Worm (Caenorhabditis elegans): Measurements from ENCODE around the gene F01D5.5.

Gene F01D5.5

DNA sequence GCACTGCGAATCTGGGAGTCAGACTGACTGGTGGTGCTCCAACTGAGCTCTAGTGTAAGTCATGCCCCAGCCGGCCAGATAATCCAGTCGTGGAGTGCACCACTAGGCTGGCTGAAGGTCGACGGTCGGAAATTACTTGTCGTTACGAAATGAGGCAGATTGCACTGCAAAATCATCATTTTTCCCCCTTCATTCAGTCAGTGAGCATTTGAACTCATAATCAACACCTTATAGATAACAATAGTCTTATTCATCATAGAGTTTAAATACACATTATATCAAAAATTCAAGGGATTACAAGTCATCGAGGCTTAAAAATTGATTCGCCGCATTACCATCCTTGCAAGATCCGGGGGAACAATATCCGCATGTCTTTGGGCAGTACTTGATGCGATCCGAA lies 20.3 kb downstream of the F01D5.5 start:
- TF ChIP-seq efl-1 (optimal IDR thresholded peaks at IDR 0.05) (no peak), efl-1 (GFP tag; optimal IDR thresholded peaks at IDR 0.05 in 1 of 2) (peak in 1 of 2 experiments; percentile 48), ceh-82 (tag; optimal IDR thresholded peaks at IDR 0.05) (no peak), nhr-20 (tag; optimal IDR thresholded peaks at IDR 0.05) (no peak)

DNA sequence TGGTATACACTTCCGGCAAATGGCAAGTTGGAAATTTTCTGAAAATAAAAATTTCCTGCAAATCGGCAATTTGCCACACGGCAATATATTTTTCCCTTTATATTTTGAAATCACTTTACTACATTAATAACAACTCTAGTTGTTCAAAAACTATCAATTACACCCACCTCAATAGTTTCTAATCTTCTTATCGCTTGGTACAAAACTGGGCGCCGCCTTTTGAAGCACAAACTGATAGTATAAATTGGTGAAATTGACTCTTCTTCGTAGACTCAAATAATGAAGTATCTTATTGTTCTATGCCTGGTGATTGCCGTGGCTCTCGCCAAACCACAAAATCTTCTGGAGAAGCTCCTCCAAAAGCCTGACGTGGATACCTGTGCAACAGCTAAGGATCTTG lies 21.0 kb downstream of the F01D5.5 start, which contains the start of gene Y39G8B.9:
Gene Y39G8B.9 (plus strand): TSS at position 269 of the 400 bp plus-strand sequence.
- TF ChIP-seq ztf-4 (tag; optimal IDR thresholded peaks at IDR 0.05) (no peak), ceh-90 (tag; optimal IDR thresholded peaks at IDR 0.05) (no peak), ceh-63 (GFP tag; optimal IDR thresholded peaks at IDR 0.05) (no peak), elt-2 (tag; optimal IDR thresholded peaks at IDR 0.05) (peak; percentile 43), mab-9 (GFP tag; IDR thresholded peaks at IDR 0.05) (no peak), snu-23 (GFP tag; optimal IDR thresholded peaks at IDR 0.05) (no peak), egl-13 (tag; optimal IDR thresholded peaks at IDR 0.05) (no peak), efl-1 (optimal IDR thresholded peaks at IDR 0.05) (no peak), efl-1 (GFP tag; optimal IDR thresholded peaks at IDR 0.05 in 1 of 2) (peak in 1 of 2 experiments; percentile 33)

DNA sequence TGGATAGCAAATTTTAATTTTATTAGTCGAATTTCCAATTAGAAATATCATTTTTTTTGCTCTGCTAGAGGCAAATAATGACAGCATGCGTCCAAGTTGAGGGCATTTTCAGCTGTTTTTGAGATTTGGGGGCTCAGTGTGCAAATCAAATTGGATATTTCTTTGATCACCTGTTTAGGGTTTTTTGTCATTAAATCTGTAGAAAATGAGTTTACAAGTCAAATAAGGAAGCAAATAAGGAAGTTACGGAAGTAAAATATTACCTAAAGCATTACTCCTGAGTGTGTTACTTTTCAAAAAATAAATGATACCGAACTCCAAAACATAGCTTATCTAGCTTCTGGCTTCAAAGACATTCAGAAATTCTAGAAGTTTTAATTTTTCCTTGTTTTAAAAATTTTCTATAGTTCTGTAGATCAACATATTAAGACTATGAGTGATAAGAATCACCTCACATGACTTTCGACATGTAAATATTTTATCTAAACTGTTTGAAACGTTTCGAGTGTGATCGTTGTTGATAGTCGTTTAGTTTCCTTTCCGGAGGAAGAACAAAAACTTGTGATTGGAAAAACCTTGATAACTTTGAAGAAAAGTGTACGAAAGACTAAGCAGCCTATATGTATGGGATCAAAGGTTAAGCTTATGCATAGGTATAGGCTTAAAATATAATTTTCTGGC lies 22.1 kb downstream of the F01D5.5 start, which contains the start of gene sre-48:
Gene sre-48 (minus strand): TSS at position 51 of the 681 bp plus-strand sequence.
- peak; percentile 98 for TF ChIP-seq elt-2 (tag; optimal IDR thresholded peaks at IDR 0.05)
- no peak for TF ChIP-seq efl-3 (GFP tag; optimal IDR thresholded peaks at IDR 0.05)
- TF ChIP-seq lin-39 (tag; optimal IDR thresholded peaks at IDR 0.05) = no peak
- peak in 1 of 2 experiments; percentile 39 for TF ChIP-seq lin-35 (GFP tag; optimal IDR thresholded peaks at IDR 0.05)
- no peak for TF ChIP-seq F16B12.6 (tag; optimal IDR thresholded peaks at IDR 0.05)
- no peak for TF ChIP-seq fkh-10 (GFP tag; optimal IDR thresholded peaks at IDR 0.05)
- no peak for TF ChIP-seq hpl-2 (GFP tag; optimal IDR thresholded peaks at IDR 0.05)
- no peak for TF ChIP-seq nhr-47 (tag; optimal IDR thresholded peaks at IDR 0.05)
- TF ChIP-seq dpl-1 (GFP tag; optimal IDR thresholded peaks at IDR 0.05) = no peak
- TF ChIP-seq jun-1 (tag; optimal IDR thresholded peaks at IDR 0.05) = peak; percentile 60
- TF ChIP-seq egl-27 (tag; optimal IDR thresholded peaks at IDR 0.05) = no peak
- TF ChIP-seq pqm-1 (tag; optimal IDR thresholded peaks at IDR 0.05) = no peak
- TF ChIP-seq unc-62 (GFP tag; optimal IDR thresholded peaks at IDR 0.05) = no peak
- no peak for TF ChIP-seq nhr-71 (tag; optimal IDR thresholded peaks at IDR 0.05)
- TF ChIP-seq nhr-20 (tag; optimal IDR thresholded peaks at IDR 0.05) = peak; percentile 25

DNA sequence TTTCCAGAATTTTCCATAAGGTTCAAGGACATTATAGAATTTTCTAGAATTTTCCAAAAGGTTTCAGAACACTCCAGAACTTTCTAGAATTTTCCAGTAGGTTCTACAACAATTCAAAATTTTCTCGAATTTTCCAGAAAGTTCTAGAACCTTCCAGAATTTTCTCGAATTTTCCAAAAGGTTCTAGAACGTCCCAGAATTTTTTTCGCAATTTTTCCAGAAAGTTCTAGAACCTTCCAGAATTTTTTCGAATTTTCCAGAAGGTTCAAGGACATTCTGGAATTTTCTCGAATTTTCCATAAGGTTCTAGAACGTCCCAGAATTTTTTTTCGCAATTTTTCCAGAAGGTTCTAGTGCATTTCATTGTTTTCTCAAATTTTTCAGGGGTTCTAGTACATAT lies 24.4 kb downstream of the F01D5.5 start:
- TF ChIP-seq mab-9 (GFP tag; IDR thresholded peaks at IDR 0.05) (no peak), unc-62 (GFP tag; optimal IDR thresholded peaks at IDR 0.05) (no peak), nhr-85 (tag) (peak; percentile 27), jun-1 (tag; optimal IDR thresholded peaks at IDR 0.05) (no peak), lin-14 (GFP tag; optimal IDR thresholded peaks at IDR 0.05) (no peak)

DNA sequence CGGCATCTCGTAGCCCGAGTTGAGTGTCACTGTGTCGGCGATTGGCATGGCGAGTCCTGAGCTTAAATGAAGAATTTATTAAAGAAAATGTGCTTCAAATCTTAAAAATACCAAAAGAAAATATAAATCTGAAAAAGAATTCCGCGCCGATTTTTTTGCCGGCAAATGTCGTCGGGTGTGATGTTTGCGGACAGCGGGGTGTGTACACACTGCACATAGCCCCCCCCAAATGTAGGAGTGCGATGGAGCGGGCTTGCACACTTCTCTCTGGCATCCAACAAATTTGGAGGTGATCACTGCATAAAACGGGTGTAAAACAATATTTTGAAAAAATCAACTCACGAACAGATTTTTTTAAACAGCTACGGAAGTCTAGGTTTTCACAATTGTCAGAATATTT lies 25.9 kb downstream of the F01D5.5 start, which contains the start of gene Y39G8B.2:
Gene Y39G8B.2 (minus strand): TSS at position 61 of the 400 bp plus-strand sequence.
- TF ChIP-seq nhr-12 (tag; optimal IDR thresholded peaks at IDR 0.05) (no peak), unc-130 (tag; optimal IDR thresholded peaks at IDR 0.05) (peak; percentile 71), mdl-1 (tag; optimal IDR thresholded peaks at IDR 0.05) (peak in 1 of 2 experiments; percentile 80), elt-2 (tag; optimal IDR thresholded peaks at IDR 0.05) (peak; percentile 37), elt-3 (tag; optimal IDR thresholded peaks at IDR 0.05) (peak in 2 of 6 experiments; percentile 49 to 54), nhr-84 (tag; optimal IDR thresholded peaks at IDR 0.05) (no peak), pag-3 (tag; optimal IDR thresholded peaks at IDR 0.05; ENCODE audit: borderline replicate concordance, insufficient read depth) (peak; percentile 38), zip-4 (GFP tag; optimal IDR thresholded peaks at IDR 0.05) (peak; percentile 23), aly-2 (tag; optimal IDR thresholded peaks at IDR 0.05) (peak; percentile 25), jun-1 (tag; optimal IDR thresholded peaks at IDR 0.05) (peak; percentile 79), ceh-82 (tag; optimal IDR thresholded peaks at IDR 0.05) (peak; percentile 4 to 93 (median 64)), Y116A8C.19 (tag; optimal IDR thresholded peaks at IDR 0.05; ENCODE audit: borderline replicate concordance) (no peak), aha-1 (tag; optimal IDR thresholded peaks at IDR 0.05) (peak; percentile 59), mef-2 (tag; optimal IDR thresholded peaks at IDR 0.05) (no peak), tbx-2 (tag; optimal IDR thresholded peaks at IDR 0.05) (peak; percentile 77), snpc-4 (tag; optimal IDR thresholded peaks at IDR 0.05) (peak; percentile 89), lin-13 (GFP tag; optimal IDR thresholded peaks at IDR 0.05) (peak; percentile 87), skn-1 (tag; optimal IDR thresholded peaks at IDR 0.05) (peak; percentile 86), C16A3.4 (tag; optimal IDR thresholded peaks at IDR 0.05) (peak; percentile 89), F16B12.6 (tag; optimal IDR thresholded peaks at IDR 0.05) (peak; percentile 99), xbp-1 (tag; optimal IDR thresholded peaks at IDR 0.05) (peak; percentile 69), fkh-10 (GFP tag; optimal IDR thresholded peaks at IDR 0.05) (peak; percentile 65), ztf-4 (tag; optimal IDR thresholded peaks at IDR 0.05) (peak; percentile 30)

Measured in whole organism, L1 larva.